Worm (Caenorhabditis elegans) whole organism, L4 larva: ENCODE measurements around the gene rfs-1.

Experiments
- F37D6.2 ChIP-seq: sonication (generic microtip); optimal IDR thresholded peaks from 2 replicates; lab custom pipeline; 2016; ENCODE audit warnings: mild to moderate bottlenecking, missing genetic modification characterization, missing compliant biosample characterization
- T26A8.4 ChIP-seq: fragments of 200-800 bp; sonication (Bioruptor generic); IDR thresholded peaks from 2 replicates; pipeline ENCODE4 v1.3.6; 2022; ENCODE audit warnings: missing genetic modification characterization, missing compliant biosample characterization
- Y105C5A.15 ChIP-seq: fragments of 200-800 bp; sonication (Bioruptor generic); IDR thresholded peaks from 2 replicates; pipeline ENCODE4 v1.3.6; 2022; ENCODE audit warnings: missing genetic modification characterization, missing compliant biosample characterization
- Y5F2A.4 ChIP-seq: fragments of 200-800 bp; sonication (Bioruptor generic); optimal IDR thresholded peaks from 2 replicates; lab custom pipeline; 2018; ENCODE audit warnings: mild to moderate bottlenecking, missing genetic modification characterization, missing compliant biosample characterization
- aha-1 ChIP-seq: fragments of 150-350 bp; peaks from one replicate; lab custom pipeline; 2014; ENCODE audit warnings: missing biosample characterization, missing genetic modification characterization
- aly-2 ChIP-seq: sonication (generic microtip); optimal IDR thresholded peaks from 2 replicates; lab custom pipeline; 2018; ENCODE audit warnings: missing biosample characterization, missing genetic modification characterization
- ama-1 ChIP-seq: fragments of 150-350 bp; optimal IDR thresholded peaks from 2 replicates; lab custom pipeline; 2014; ENCODE audit warnings: inconsistent platforms, mixed read lengths
- arid-1 ChIP-seq: fragments of 200-800 bp; sonication (Bioruptor generic); conservative IDR thresholded peaks from 2 replicates; pipeline ENCODE4 v1.3.6; 2022; ENCODE audit warnings: missing genetic modification reagents, missing genetic modification characterization, missing compliant biosample characterization
- attf-4 ChIP-seq: sonication (generic microtip); optimal IDR thresholded peaks from 3 replicates; lab custom pipeline; 2017; ENCODE audit warnings: missing biosample characterization, missing genetic modification characterization
- ceh-28 ChIP-seq: fragments of 150-350 bp; optimal IDR thresholded peaks from 2 replicates; lab custom pipeline; 2014; ENCODE audit warnings: missing biosample characterization, missing genetic modification reagents, missing genetic modification characterization
- ceh-62 ChIP-seq: sonication (generic microtip); optimal IDR thresholded peaks from 2 replicates; lab custom pipeline; 2017; ENCODE audit warnings: missing biosample characterization, missing genetic modification characterization
- ctbp-1 ChIP-seq: fragments of 200-800 bp; sonication (Bioruptor generic); IDR thresholded peaks from 2 replicates; pipeline ENCODE4 v1.3.6; 2022; ENCODE audit warnings: missing genetic modification reagents, missing genetic modification characterization, missing compliant biosample characterization
- daf-12 ChIP-seq: fragments of 150-350 bp; optimal IDR thresholded peaks from 2 replicates; lab custom pipeline; 2014; ENCODE audit warnings: missing biosample characterization, missing genetic modification reagents, missing genetic modification characterization
- egl-43 ChIP-seq: fragments of 200-800 bp; sonication (Bioruptor generic); IDR thresholded peaks from 2 replicates; pipeline ENCODE4 v1.3.6; 2022; ENCODE audit warnings: missing genetic modification reagents, missing genetic modification characterization, missing compliant biosample characterization
- fkh-10 ChIP-seq: fragments of 150-350 bp; optimal IDR thresholded peaks from 2 replicates; lab custom pipeline; 2014; ENCODE audit warnings: missing biosample characterization, missing genetic modification reagents, missing genetic modification characterization
- gei-8 ChIP-seq: fragments of 200-800 bp; sonication (Bioruptor generic); optimal IDR thresholded peaks from 2 replicates; lab custom pipeline; 2018; ENCODE audit warnings: mild to moderate bottlenecking, missing genetic modification characterization, missing compliant biosample characterization
- hif-1 ChIP-seq, 2 experiments: sonication (generic microtip); optimal IDR thresholded peaks; 2 replicates each; lab custom pipeline; 2016 to 2017; ENCODE audit warnings: missing compliant biosample characterization in 2 of 2, missing genetic modification characterization in 2 of 2, missing genetic modification reagents in 2 of 2, missing genotype in 2 of 2, mild to moderate bottlenecking in 1 of 2
- hlh-11 ChIP-seq: fragments of 200-800 bp; sonication (Bioruptor generic); optimal IDR thresholded peaks from 2 replicates; lab custom pipeline; 2018; ENCODE audit warnings: mild to moderate bottlenecking, missing genetic modification characterization, missing compliant biosample characterization
- lin-13 ChIP-seq: fragments of 150-350 bp; optimal IDR thresholded peaks from 2 replicates; lab custom pipeline; 2014; ENCODE audit warnings: missing biosample characterization, missing genetic modification reagents, missing genetic modification characterization
- lin-39 ChIP-seq: fragments of 150-350 bp; optimal IDR thresholded peaks from 2 replicates; lab custom pipeline; 2014; ENCODE audit warnings: missing biosample characterization, missing genetic modification reagents, missing genetic modification characterization
- nhr-25 ChIP-seq: sonication (generic microtip); optimal IDR thresholded peaks from 2 replicates; lab custom pipeline; 2017; ENCODE audit warnings: missing genetic modification characterization, mild to moderate bottlenecking, missing compliant biosample characterization, antibody characterized with exemption, moderate library complexity, borderline replicate concordance; ENCODE audit not compliant: insufficient read depth
- nhr-42 ChIP-seq: fragments of 200-800 bp; sonication (Bioruptor generic); IDR thresholded peaks from 2 replicates; pipeline ENCODE4 v1.3.6; 2022; ENCODE audit warnings: missing genetic modification characterization, missing compliant biosample characterization
- nhr-48 ChIP-seq: sonication (generic microtip); optimal IDR thresholded peaks from 2 replicates; lab custom pipeline; 2016; ENCODE audit warnings: mild to moderate bottlenecking, missing genetic modification characterization, missing compliant biosample characterization
- nhr-6 ChIP-seq: fragments of 150-350 bp; optimal IDR thresholded peaks from 2 replicates; lab custom pipeline; 2014; ENCODE audit warnings: missing biosample characterization, missing genetic modification characterization
- php-3 ChIP-seq: fragments of 200-800 bp; sonication (Bioruptor generic); IDR thresholded peaks from 2 replicates; pipeline ENCODE4 v1.3.6; 2022; ENCODE audit warnings: missing genetic modification reagents, missing genetic modification characterization, missing compliant biosample characterization
- rbr-2 ChIP-seq: sonication (generic microtip); optimal IDR thresholded peaks from 2 replicates; lab custom pipeline; 2016; ENCODE audit warnings: missing genotype, missing genetic modification characterization, missing compliant biosample characterization
- snpc-1.2 ChIP-seq: fragments of 200-800 bp; sonication (Bioruptor generic); IDR thresholded peaks from 2 replicates; pipeline ENCODE4 v1.3.6; 2022; ENCODE audit warnings: missing genetic modification reagents, missing genetic modification characterization, missing compliant biosample characterization
- spr-3 ChIP-seq: fragments of 200-800 bp; sonication (Bioruptor generic); optimal IDR thresholded peaks from 2 replicates; lab custom pipeline; 2018; ENCODE audit warnings: mild to moderate bottlenecking, missing genetic modification characterization, missing compliant biosample characterization
- tra-1 ChIP-seq: fragments of 200-800 bp; sonication (Bioruptor generic); IDR thresholded peaks from 2 replicates; pipeline ENCODE4 v1.3.6; 2022; ENCODE audit warnings: missing genetic modification reagents, missing genetic modification characterization, missing compliant biosample characterization
- unc-39 ChIP-seq: sonication (generic microtip); optimal IDR thresholded peaks from 2 replicates; lab custom pipeline; 2017; ENCODE audit warnings: missing biosample characterization, missing genetic modification characterization
- ztf-11 ChIP-seq: fragments of 150-350 bp; optimal IDR thresholded peaks from 2 replicates; lab custom pipeline; 2014; ENCODE audit warnings: missing biosample characterization, missing genetic modification characterization

The rfs-1 gene

ce11 chrIII:8275871-8276270 is 49.6 kb downstream of the rfs-1 start, which contains the start of gene clec-160:
TSS of gene clec-160 (minus strand) at chrIII:8275971.
- TF ChIP-seq Y105C5A.15 (GFP tag; lab: Robert Waterston, UW) (no peak), T26A8.4 (GFP tag; lab: Robert Waterston, UW) (no peak), Y5F2A.4 (GFP tag; lab: Kevin White, UChicago) (no peak), hlh-11 (no peak), ctbp-1 (no peak), aha-1 (tag; lab: Kevin White, UChicago) (no peak), ztf-11 (no peak), nhr-42 (no peak), ceh-28 (tag; lab: Kevin White, UChicago) (no peak), aly-2 (tag; lab: Kevin White, UChicago) (no peak)
- TF ChIP-seq, all 104 proteins: peak for 0

- TF ChIP-seq php-3 (no peak), lin-39 (tag; lab: Kevin White, UChicago) (no peak), ceh-62 (tag; lab: Kevin White, UChicago) (no peak), arid-1 (GFP tag; lab: Robert Waterston, UW) (no peak), nhr-6 (tag; lab: Kevin White, UChicago) (no peak), lin-13 (no peak), daf-12 (no peak), egl-43 (GFP tag; lab: Robert Waterston, UW) (no peak), tra-1 (GFP tag; lab: Robert Waterston, UW) (no peak), hif-1 (tag; optimal IDR thresholded peaks at IDR 0.05; lab: Kevin White, UChicago) (no peak), rbr-2 (tag; lab: Kevin White, UChicago) (no peak), nhr-25 (tag; lab: Kevin White, UChicago) (no peak), attf-4 (tag; lab: Kevin White, UChicago) (no peak)
Measured at ce11 chrIII:8278801-8279200, 52.5 kb downstream of the rfs-1 start, which contains the start of gene mig-10. TSS of gene mig-10 (plus strand) at chrIII:8279101.

DNA sequence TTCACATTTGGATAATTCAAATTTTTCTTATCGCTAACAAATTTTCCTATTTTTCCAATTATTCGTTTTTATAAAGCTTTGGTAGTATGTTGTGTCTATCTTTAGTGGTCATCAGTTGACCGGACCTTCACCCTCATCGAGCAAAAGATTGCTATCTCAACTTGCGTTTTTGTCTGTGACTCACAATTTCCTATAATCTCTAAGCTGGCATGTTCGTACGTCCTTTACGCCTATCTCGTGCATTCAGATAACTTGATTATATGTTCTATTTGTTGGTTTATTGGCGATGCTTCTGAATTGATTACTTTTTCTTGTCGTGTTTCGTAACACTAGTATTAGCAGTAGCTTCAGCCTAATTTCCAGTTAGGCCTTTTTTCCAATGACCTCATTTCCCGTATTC is 53.3 kb downstream of the rfs-1 start:
- no peak for TF ChIP-seq aly-2 (tag; lab: Kevin White, UChicago)
- no peak for TF ChIP-seq spr-3 (GFP tag; lab: Kevin White, UChicago)
- TF ChIP-seq snpc-1.2 = no peak
- TF ChIP-seq fkh-10 (GFP tag; lab: Kevin White, UChicago) = no peak
- TF ChIP-seq ama-1 = no peak
- TF ChIP-seq ceh-62 (tag; lab: Kevin White, UChicago) = no peak
- no peak for TF ChIP-seq T26A8.4 (GFP tag; lab: Robert Waterston, UW)
- no peak for TF ChIP-seq unc-39
- TF ChIP-seq nhr-48 = no peak
- TF ChIP-seq gei-8 (GFP tag; lab: Kevin White, UChicago) = no peak
- TF ChIP-seq Y105C5A.15 (GFP tag; lab: Robert Waterston, UW) = no peak
- TF ChIP-seq F37D6.2 (tag; lab: Kevin White, UChicago) = no peak
- TF ChIP-seq, all 104 proteins: peak for 0
